Fruit fly (Drosophila melanogaster) whole organism, embryonic: Measurements from ENCODE around the gene sing.

Experiments used
- CG14014 ChIP-seq: fragments of 200-800 bp; sonication (Bioruptor generic); IDR thresholded peaks from 2 replicates; pipeline ENCODE4 v1.3.6; 2022; ENCODE audit warnings: missing biosample characterization, missing genetic modification characterization
- CG18764 ChIP-seq: fragments of 200-800 bp; sonication (Bioruptor generic); optimal IDR thresholded peaks from 3 replicates; lab custom pipeline; 2016; ENCODE audit warnings: missing biosample characterization, missing genetic modification characterization
- GATAe ChIP-seq: fragments of 200-800 bp; sonication (Bioruptor generic); conservative IDR thresholded peaks from 2 replicates; pipeline ENCODE4 v1.3.6; 2022; ENCODE audit warnings: missing biosample characterization, missing genetic modification characterization
- cwo ChIP-seq: fragments of 200-800 bp; sonication (Bioruptor generic); optimal IDR thresholded peaks from 3 replicates; lab custom pipeline; 2017; ENCODE audit warnings: missing biosample characterization, missing genetic modification characterization, mild to moderate bottlenecking, moderate library complexity, missing genetic modification reagents
- ewg ChIP-seq: fragments of 200-800 bp; sonication (Bioruptor generic); optimal IDR thresholded peaks from 3 replicates; lab custom pipeline; 2017; ENCODE audit warnings: mild to moderate bottlenecking, missing biosample characterization, missing genetic modification reagents, missing genetic modification characterization
- fru ChIP-seq: fragments of >200 bp; optimal IDR thresholded peaks from 2 replicates; lab custom pipeline; 2017
- sc ChIP-seq, 3 experiments: fragments of >200 bp in 2 of 3; fragments of 200-800 bp in 1 of 3; sonication (Bioruptor generic) in 1 of 3; optimal IDR thresholded peaks; 2 replicates in 2 of 3; 3 replicates in 1 of 3; lab custom pipeline; 2017; ENCODE audit warnings: mild to moderate bottlenecking in 1 of 3, missing biosample characterization in 1 of 3, missing genetic modification characterization in 1 of 3, missing genetic modification reagents in 1 of 3
- vvl ChIP-seq: fragments of 200-800 bp; sonication (Bioruptor generic); IDR thresholded peaks from 2 replicates; pipeline ENCODE4 v1.3.6; 2022; ENCODE audit warnings: missing biosample characterization, missing genetic modification characterization
- zfh1 ChIP-seq: fragments of 200-800 bp; sonication (Bioruptor generic); IDR thresholded peaks from 3 replicates; pipeline ENCODE4 v1.3.6; 2022; ENCODE audit warnings: missing biosample characterization, missing genetic modification characterization

DNA sequence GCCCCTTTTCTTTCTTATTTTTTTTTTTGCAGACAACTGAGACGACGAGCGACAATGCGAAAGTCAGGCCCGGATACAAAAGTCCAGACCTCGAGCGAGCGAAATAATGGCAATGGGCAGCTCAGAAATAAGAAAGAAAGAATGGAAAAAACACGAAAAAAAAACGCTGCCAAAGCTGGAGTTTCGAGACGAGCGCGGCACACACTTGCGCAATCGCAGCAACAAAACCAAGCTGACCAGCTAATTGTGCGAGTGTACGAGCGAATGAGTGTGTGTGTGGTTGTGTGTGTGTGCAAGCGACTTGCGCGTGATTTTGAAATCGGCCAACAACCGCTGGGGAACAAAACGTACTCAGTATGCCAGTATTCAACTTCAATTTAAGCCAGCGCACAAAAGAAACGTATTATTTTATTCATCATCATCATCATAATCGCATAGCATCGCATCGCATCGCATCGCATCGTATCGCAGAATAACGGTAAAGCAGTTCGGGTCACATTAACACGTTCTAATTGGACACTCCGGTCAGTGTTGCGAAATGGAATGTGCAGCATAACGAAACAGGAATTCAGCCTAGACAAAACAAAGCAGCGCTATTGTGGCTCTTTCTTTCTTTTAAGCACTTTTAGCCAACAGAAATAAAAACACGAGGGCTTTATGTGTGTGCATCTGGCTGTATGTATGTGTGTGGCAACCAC, 31.2 kb upstream of the sing start:
- TF ChIP-seq CG14014 (GFP tag; lab: Robert Waterston, UW) (no peak), cwo (GFP tag; lab: Kevin White, UChicago) (no peak), zfh1 (GFP tag; lab: Robert Waterston, UW) (no peak), CG18764 (GFP tag; lab: Kevin White, UChicago) (no peak), fru (lab: Kevin White, UChicago) (no peak), vvl (GFP tag; lab: Robert Waterston, UW) (no peak), GATAe (GFP tag; lab: Robert Waterston, UW) (no peak), ewg (GFP tag; lab: Kevin White, UChicago) (peak; percentile 6), sc (optimal IDR thresholded peaks at IDR 0.05; lab: Kevin White, UChicago) (no peak), sc (GFP tag; optimal IDR thresholded peaks at IDR 0.05; lab: Kevin White, UChicago) (no peak)
